Worm (Caenorhabditis elegans): ENCODE measurements around the gene cgr-1.
A peak's percentile ranks its signal among the peaks of the same experiment; 100 is the strongest.

The cgr-1 gene

DNA sequence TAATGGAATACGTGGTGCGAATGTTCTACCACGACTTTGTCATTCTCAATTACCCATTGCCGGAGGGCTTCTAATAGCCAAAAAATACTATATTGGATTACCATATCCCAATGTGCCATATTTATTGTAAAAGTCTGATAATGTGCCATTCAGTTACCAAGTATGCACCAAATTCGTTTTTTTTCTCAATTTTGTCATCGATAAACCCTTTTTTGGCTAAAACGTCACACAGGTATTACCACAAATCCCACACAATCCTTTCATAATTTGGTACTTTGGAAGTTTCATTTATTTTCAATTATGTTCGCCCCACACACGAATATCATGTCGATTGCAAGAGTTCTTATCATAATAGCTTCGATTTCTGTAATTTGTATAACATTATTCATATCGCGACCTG lies 27.8 kb upstream of the cgr-1 start, which contains the start of gene vep-2:
Gene vep-2, plus strand, starts transcription at position 301 of the 400 bp plus-strand sequence.
- TF ChIP-seq K02D7.2 (tag; optimal IDR thresholded peaks at IDR 0.05), result no peak
- TF ChIP-seq elt-4 (tag; optimal IDR thresholded peaks at IDR 0.05), result no peak
- TF ChIP-seq fkh-6 (tag; optimal IDR thresholded peaks at IDR 0.05), result no peak
- TF ChIP-seq che-1 (tag; optimal IDR thresholded peaks at IDR 0.05), result no peak
- no peak for TF ChIP-seq ceh-34 (tag; optimal IDR thresholded peaks at IDR 0.05)

DNA sequence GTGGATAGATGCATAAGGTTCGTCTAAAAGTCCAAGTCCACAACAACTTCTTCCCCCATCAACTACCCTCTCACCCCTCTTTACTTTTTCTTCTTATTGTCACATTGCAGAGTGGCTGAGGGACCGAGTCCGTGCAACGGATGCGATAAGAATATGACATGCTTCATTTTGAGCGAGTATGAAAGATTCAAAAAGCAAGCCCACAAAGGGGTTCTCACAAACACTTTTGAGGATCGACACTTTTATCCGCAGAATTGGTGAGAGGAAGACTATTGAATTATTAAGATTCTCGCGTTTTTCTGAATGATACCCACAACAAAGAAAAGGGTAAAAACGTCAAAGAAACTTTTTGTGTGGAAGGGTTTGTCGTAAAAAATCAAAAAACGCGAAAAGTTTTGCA lies 25.3 kb upstream of the cgr-1 start:
- TF ChIP-seq mec-3 (tag; optimal IDR thresholded peaks at IDR 0.05; ENCODE audit: borderline replicate concordance) (no peak), syd-9 (tag; optimal IDR thresholded peaks at IDR 0.05) (no peak), che-1 (tag; optimal IDR thresholded peaks at IDR 0.05) (no peak), pag-3 (tag; optimal IDR thresholded peaks at IDR 0.05; ENCODE audit: borderline replicate concordance) (no peak), ttx-3 (tag; optimal IDR thresholded peaks at IDR 0.05) (no peak), ceh-6 (GFP tag; optimal IDR thresholded peaks at IDR 0.05) (no peak), unc-3 (GFP tag; conservative IDR thresholded peaks at IDR 0.05) (no peak), unc-3 (tag; optimal IDR thresholded peaks at IDR 0.05) (no peak), ztf-16 (tag; optimal IDR thresholded peaks at IDR 0.05) (no peak), ceh-48 (tag; optimal IDR thresholded peaks at IDR 0.05) (no peak), elt-2 (tag; optimal IDR thresholded peaks at IDR 0.05) (no peak), hlh-15 (tag; optimal IDR thresholded peaks at IDR 0.05) (no peak), sdc-2 (tag; optimal IDR thresholded peaks at IDR 0.05) (no peak), pax-1 (tag; optimal IDR thresholded peaks at IDR 0.05) (no peak), ceh-14 (tag; optimal IDR thresholded peaks at IDR 0.05) (no peak), ref-2 (tag; optimal IDR thresholded peaks at IDR 0.05) (no peak), nfya-1 (tag; optimal IDR thresholded peaks at IDR 0.05) (no peak), sox-2 (GFP tag; IDR thresholded peaks at IDR 0.05) (no peak)

DNA sequence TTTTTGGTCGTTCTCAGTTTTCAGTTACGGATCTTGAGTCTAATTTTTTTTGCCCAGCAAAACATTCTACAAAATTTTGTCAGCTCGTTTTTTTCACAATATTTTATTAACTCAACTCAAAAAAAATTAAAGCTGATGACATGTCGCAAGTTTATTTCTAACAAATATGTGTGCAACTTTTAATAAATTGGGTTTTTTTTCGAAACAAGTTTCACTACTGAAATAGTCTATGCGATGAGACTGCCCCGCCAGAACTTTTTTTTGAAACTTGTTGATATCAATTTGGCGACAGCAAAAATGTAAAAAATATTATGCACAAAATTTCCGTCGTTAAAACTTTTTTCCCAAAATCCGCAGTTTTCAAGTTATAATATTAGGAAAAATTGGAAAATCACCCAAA lies 22.9 kb upstream of the cgr-1 start, which contains the start of gene C18B2.2:
Gene C18B2.2, plus strand, starts transcription at position 301 of the 400 bp plus-strand sequence.
- TF ChIP-seq K09A11.1 (tag; optimal IDR thresholded peaks at IDR 0.05; ENCODE audit: insufficient read depth) (no peak), pat-9 (tag; optimal IDR thresholded peaks at IDR 0.05) (no peak), tbx-2 (tag; optimal IDR thresholded peaks at IDR 0.05) (no peak), ceh-24 (tag; optimal IDR thresholded peaks at IDR 0.05) (no peak), unc-86 (tag; optimal IDR thresholded peaks at IDR 0.05) (no peak), ceh-45 (GFP tag; IDR thresholded peaks at IDR 0.05) (no peak), nhr-11 (tag; optimal IDR thresholded peaks at IDR 0.05) (no peak), hlh-6 (tag; optimal IDR thresholded peaks at IDR 0.05) (no peak), fkh-6 (tag; optimal IDR thresholded peaks at IDR 0.05) (no peak), mec-3 (tag; optimal IDR thresholded peaks at IDR 0.05; ENCODE audit: borderline replicate concordance) (no peak), pax-1 (tag; optimal IDR thresholded peaks at IDR 0.05) (no peak), ceh-14 (tag; optimal IDR thresholded peaks at IDR 0.05) (no peak), hlh-30 (tag; optimal IDR thresholded peaks at IDR 0.05; ENCODE audit: insufficient read depth) (no peak)

DNA sequence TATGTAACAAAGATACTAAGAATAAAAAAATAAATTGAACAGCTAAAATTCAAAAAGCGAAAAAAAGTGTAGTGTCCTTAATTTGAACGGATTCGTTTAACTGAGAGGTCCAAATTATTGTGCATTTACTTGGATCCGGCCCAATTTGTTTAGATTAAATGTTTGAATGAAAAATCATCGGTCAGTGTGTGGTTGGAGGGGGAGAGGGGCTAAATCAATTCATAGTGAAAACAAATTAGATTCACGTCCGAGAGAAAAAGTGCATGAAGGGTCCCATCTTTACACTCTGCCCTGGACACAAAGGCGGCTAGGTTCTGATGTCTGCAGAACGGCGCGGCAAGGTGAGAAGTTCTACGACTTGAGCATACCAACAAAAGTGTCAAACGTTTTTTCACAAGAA lies 18.6 kb upstream of the cgr-1 start:
- TF ChIP-seq unc-42 (tag; optimal IDR thresholded peaks at IDR 0.05), result peak; percentile 87
- TF ChIP-seq hlh-6 (tag; optimal IDR thresholded peaks at IDR 0.05), result no peak

ce11 chrX:3617218-3617617 lies 17.0 kb upstream of the cgr-1 start, which contains the start of gene del-9:
Gene del-9 (minus strand): TSS chrX:3617318.
- no peak for TF ChIP-seq odd-2 (tag; optimal IDR thresholded peaks at IDR 0.05)
- TF ChIP-seq ceh-18 (tag; optimal IDR thresholded peaks at IDR 0.05), result no peak
- TF ChIP-seq T23F11.4 (GFP tag; optimal IDR thresholded peaks at IDR 0.05), result no peak
- no peak for TF ChIP-seq rnt-1 (tag; optimal IDR thresholded peaks at IDR 0.05)
- TF ChIP-seq pax-1 (tag; optimal IDR thresholded peaks at IDR 0.05), result no peak
- TF ChIP-seq ets-4 (tag; optimal IDR thresholded peaks at IDR 0.05), result no peak
- no peak for TF ChIP-seq che-1 (tag; optimal IDR thresholded peaks at IDR 0.05)
- no peak for TF ChIP-seq mec-3 (tag; optimal IDR thresholded peaks at IDR 0.05; ENCODE audit: borderline replicate concordance)
- no peak for TF ChIP-seq ceh-19 (GFP tag; optimal IDR thresholded peaks at IDR 0.05)
- no peak for TF ChIP-seq nfya-1 (tag; optimal IDR thresholded peaks at IDR 0.05)
- TF ChIP-seq ceh-34 (tag; optimal IDR thresholded peaks at IDR 0.05), result no peak
- TF ChIP-seq ceh-2 (tag; optimal IDR thresholded peaks at IDR 0.05), result no peak
- no peak for TF ChIP-seq ceh-48 (tag; optimal IDR thresholded peaks at IDR 0.05)
- no peak for TF ChIP-seq sox-2 (GFP tag; IDR thresholded peaks at IDR 0.05)

All from whole organism, late embryonic.